Worm (Caenorhabditis elegans): Measurements from ENCODE around the gene gst-13.

DNA sequence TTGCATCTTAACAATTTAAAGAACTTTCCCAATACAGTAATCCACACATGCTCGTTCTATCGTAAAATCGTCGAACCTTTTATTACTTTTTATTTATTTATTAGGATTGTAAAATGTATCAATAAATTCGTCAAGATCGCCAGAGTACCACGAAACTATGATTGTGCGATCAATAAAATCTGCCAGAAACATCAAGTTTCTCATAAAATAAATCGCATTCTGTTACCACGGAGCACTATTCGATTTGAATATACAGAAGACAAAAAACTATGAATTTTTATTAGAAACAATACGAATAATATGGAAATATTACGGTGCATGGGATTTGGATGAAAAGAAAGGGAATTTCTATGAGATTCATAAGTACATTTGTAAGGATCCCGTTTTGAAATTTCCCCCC lies 35.5 kb downstream of the gst-13 start, which contains the start of gene C01G6.2:
- TF ChIP-seq unc-130 (GFP tag; optimal IDR thresholded peaks at IDR 0.05) (no peak), ceh-58 (GFP tag; IDR thresholded peaks at IDR 0.05) (no peak), aptf-3 (GFP tag; IDR thresholded peaks at IDR 0.05) (no peak), nfyb-1 (GFP tag; IDR thresholded peaks at IDR 0.05) (no peak), dpl-1 (GFP tag; optimal IDR thresholded peaks at IDR 0.05) (no peak), egl-18 (GFP tag; IDR thresholded peaks at IDR 0.05) (no peak), ama-1 (optimal IDR thresholded peaks at IDR 0.05) (no peak), ama-1 (GFP tag; optimal IDR thresholded peaks at IDR 0.05) (no peak), nfya-1 (tag; optimal IDR thresholded peaks at IDR 0.05; ENCODE audit: borderline replicate concordance, insufficient read depth) (no peak), sptf-2 (GFP tag; optimal IDR thresholded peaks at IDR 0.05) (no peak), Y56A3A.18 (GFP tag; IDR thresholded peaks at IDR 0.05) (no peak), ztf-18 (tag; optimal IDR thresholded peaks at IDR 0.05) (no peak)

Data from whole organism, young adult.